Fruit fly (Drosophila melanogaster) whole organism, embryonic: ENCODE data around the gene Vti1a.

Experiments
- Blimp-1 ChIP-seq: fragments of 200-800 bp; sonication (Bioruptor generic); optimal IDR thresholded peaks from 3 replicates; lab custom pipeline; 2018; ENCODE audit warnings: missing biosample characterization, missing genetic modification characterization, mild to moderate bottlenecking, moderate library complexity, missing genetic modification reagents
- CG10274 ChIP-seq: fragments of 200-800 bp; sonication (Bioruptor generic); optimal IDR thresholded peaks from 3 replicates; lab custom pipeline; 2017; ENCODE audit warnings: missing biosample characterization, mild to moderate bottlenecking, missing genetic modification characterization
- CG10565 ChIP-seq: fragments of 200-800 bp; sonication (Bioruptor generic); optimal IDR thresholded peaks from 3 replicates; lab custom pipeline; 2016; ENCODE audit warnings: missing biosample characterization, mild to moderate bottlenecking, missing genetic modification characterization
- CG11247 ChIP-seq: fragments of 200-800 bp; sonication (Bioruptor generic); IDR thresholded peaks from 2 replicates; pipeline ENCODE4 v1.3.6; 2022; ENCODE audit warnings: missing biosample characterization, missing genetic modification characterization
- CG11504 ChIP-seq: fragments of 200-800 bp; sonication (Bioruptor generic); optimal IDR thresholded peaks from 3 replicates; lab custom pipeline; 2019; ENCODE audit warnings: missing biosample characterization, mild to moderate bottlenecking, missing genetic modification characterization, moderate library complexity
- CG12219 ChIP-seq: fragments of 200-800 bp; sonication (Bioruptor generic); optimal IDR thresholded peaks from 3 replicates; lab custom pipeline; 2018; ENCODE audit warnings: missing biosample characterization, mild to moderate bottlenecking, missing genetic modification characterization
- CG12659 ChIP-seq: fragments of 200-800 bp; sonication (Bioruptor generic); optimal IDR thresholded peaks from 3 replicates; lab custom pipeline; 2017; ENCODE audit warnings: mild to moderate bottlenecking, missing biosample characterization, missing genetic modification reagents, missing genetic modification characterization
- CG12769 ChIP-seq: fragments of 200-800 bp; sonication (Bioruptor generic); optimal IDR thresholded peaks from 2 replicates; lab custom pipeline; 2019; ENCODE audit warnings: missing biosample characterization, mild to moderate bottlenecking, missing genetic modification characterization, moderate library complexity
- CG14441 ChIP-seq: fragments of 200-800 bp; sonication (Bioruptor generic); IDR thresholded peaks from 2 replicates; pipeline ENCODE4 v1.3.6; 2022; ENCODE audit warnings: missing biosample characterization, missing genetic modification characterization
- CG15269 ChIP-seq: fragments of 200-800 bp; sonication (Bioruptor generic); optimal IDR thresholded peaks from 2 replicates; lab custom pipeline; 2018; ENCODE audit warnings: missing biosample characterization, mild to moderate bottlenecking, missing genetic modification characterization, moderate library complexity
- CG17186 ChIP-seq: fragments of 200-800 bp; sonication (Bioruptor generic); optimal IDR thresholded peaks from 3 replicates; lab custom pipeline; 2017; ENCODE audit warnings: missing biosample characterization, missing genetic modification reagents, missing genetic modification characterization
- CG18599 ChIP-seq: fragments of 200-800 bp; sonication (Bioruptor generic); optimal IDR thresholded peaks from 3 replicates; lab custom pipeline; 2017; ENCODE audit warnings: missing biosample characterization, missing genetic modification characterization, mild to moderate bottlenecking, moderate library complexity, missing genetic modification reagents
- CG2712 ChIP-seq: fragments of 200-800 bp; optimal IDR thresholded peaks from 3 replicates; lab custom pipeline; 2019; ENCODE audit warnings: missing biosample characterization, mild to moderate bottlenecking, missing genetic modification characterization, moderate library complexity
- CG2875 ChIP-seq: fragments of 200-800 bp; sonication (Bioruptor generic); optimal IDR thresholded peaks from 2 replicates; lab custom pipeline; 2017; ENCODE audit warnings: missing biosample characterization, mild to moderate bottlenecking, missing genetic modification characterization, missing genetic modification reagents
- CG31365 ChIP-seq: fragments of 200-800 bp; sonication (Bioruptor generic); optimal IDR thresholded peaks from 2 replicates; lab custom pipeline; 2018; ENCODE audit warnings: missing biosample characterization, mild to moderate bottlenecking, missing genetic modification characterization
- CG32767 ChIP-seq: fragments of 200-800 bp; sonication (Bioruptor generic); IDR thresholded peaks from 2 replicates; pipeline ENCODE4 v1.3.6; 2022; ENCODE audit warnings: missing biosample characterization, missing genetic modification characterization
- CG34422 ChIP-seq: fragments of 200-800 bp; sonication (Bioruptor generic); IDR thresholded peaks from 3 replicates; pipeline ENCODE4 v1.3.6; 2022; ENCODE audit warnings: missing biosample characterization, missing genetic modification characterization
- CG43689 ChIP-seq: fragments of 200-800 bp; sonication (Bioruptor generic); IDR thresholded peaks from 2 replicates; pipeline ENCODE4 v1.3.6; 2022; ENCODE audit warnings: missing biosample characterization, missing genetic modification characterization
- CG4854 ChIP-seq: fragments of 200-800 bp; sonication (Bioruptor generic); optimal IDR thresholded peaks from 2 replicates; lab custom pipeline; 2016; ENCODE audit warnings: missing biosample characterization, missing genetic modification characterization, inconsistent platforms
- CG6765 ChIP-seq: fragments of 200-800 bp; sonication (Bioruptor generic); optimal IDR thresholded peaks from 3 replicates; lab custom pipeline; 2017; ENCODE audit warnings: missing biosample characterization, mild to moderate bottlenecking, missing genetic modification characterization
- CG8290 ChIP-seq, 3 experiments: fragments of 200-800 bp; sonication (Bioruptor generic); optimal IDR thresholded peaks; 2 replicates each; lab custom pipeline; 2016 to 2019; ENCODE audit warnings: missing biosample characterization in 3 of 3, missing genetic modification characterization in 3 of 3, mild to moderate bottlenecking in 2 of 3, moderate library complexity in 1 of 3
- CG8944 ChIP-seq: fragments of 200-800 bp; sonication (Bioruptor generic); optimal IDR thresholded peaks from 3 replicates; lab custom pipeline; 2016; ENCODE audit warnings: missing biosample characterization, missing genetic modification characterization
- CG9727 ChIP-seq: fragments of 200-800 bp; sonication (Bioruptor generic); optimal IDR thresholded peaks from 3 replicates; lab custom pipeline; 2017; ENCODE audit warnings: missing biosample characterization, mild to moderate bottlenecking, missing genetic modification characterization
- CG9932 ChIP-seq: fragments of 200-800 bp; sonication (Bioruptor generic); IDR thresholded peaks from 2 replicates; pipeline ENCODE4 v1.3.6; 2022; ENCODE audit warnings: missing biosample characterization, missing genetic modification characterization
- CoRest ChIP-seq: fragments of 200-800 bp; sonication (Bioruptor generic); optimal IDR thresholded peaks from 3 replicates; lab custom pipeline; 2018; ENCODE audit warnings: missing biosample characterization, mild to moderate bottlenecking, missing genetic modification characterization, moderate library complexity
- Dbx ChIP-seq: fragments of 200-800 bp; sonication (Bioruptor generic); IDR thresholded peaks from 3 replicates; pipeline ENCODE4 v1.3.6; 2022; ENCODE audit warnings: missing biosample characterization, missing genetic modification characterization
- HLH3B ChIP-seq: fragments of 200-800 bp; sonication (Bioruptor generic); IDR thresholded peaks from 2 replicates; pipeline ENCODE4 v1.3.6; 2022; ENCODE audit warnings: missing biosample characterization, missing genetic modification characterization
- Hmr ChIP-seq: fragments of 200-800 bp; sonication (Bioruptor generic); optimal IDR thresholded peaks from 3 replicates; lab custom pipeline; 2017; ENCODE audit warnings: mild to moderate bottlenecking, missing biosample characterization, missing genetic modification reagents, missing genetic modification characterization
- Lim3 ChIP-seq: fragments of 200-800 bp; sonication (Bioruptor generic); IDR thresholded peaks from 2 replicates; pipeline ENCODE4 v1.3.6; 2022; ENCODE audit warnings: missing biosample characterization, missing genetic modification characterization
- NC2β ChIP-seq: fragments of 200-800 bp; sonication (Bioruptor generic); optimal IDR thresholded peaks from 2 replicates; lab custom pipeline; 2016; ENCODE audit warnings: missing biosample characterization, missing genetic modification characterization
- Nf-YC ChIP-seq: fragments of 200-800 bp; optimal IDR thresholded peaks from 3 replicates; lab custom pipeline; 2019; ENCODE audit warnings: missing biosample characterization, mild to moderate bottlenecking, missing genetic modification characterization, moderate library complexity
- Opbp ChIP-seq: fragments of 200-800 bp; sonication (Bioruptor generic); IDR thresholded peaks from 3 replicates; pipeline ENCODE4 v1.3.6; 2022; ENCODE audit warnings: missing biosample characterization, missing genetic modification characterization; ENCODE audit not compliant: partially characterized antibody
- Ptx1 ChIP-seq: fragments of 200-800 bp; sonication (Bioruptor generic); IDR thresholded peaks from 2 replicates; pipeline ENCODE4 v1.3.6; 2022; ENCODE audit warnings: missing biosample characterization, missing genetic modification characterization
- Spps ChIP-seq: fragments of 200-800 bp; sonication (Bioruptor generic); optimal IDR thresholded peaks from 2 replicates; lab custom pipeline; 2018; ENCODE audit warnings: missing biosample characterization, mild to moderate bottlenecking, missing genetic modification characterization
- ap ChIP-seq: fragments of 200-800 bp; sonication (Bioruptor generic); IDR thresholded peaks from 2 replicates; pipeline ENCODE4 v1.3.6; 2022; ENCODE audit warnings: missing biosample characterization, missing genetic modification characterization
- br ChIP-seq: fragments of >200 bp; optimal IDR thresholded peaks from 2 replicates; lab custom pipeline; 2017
- chn ChIP-seq: fragments of 200-800 bp; sonication (Bioruptor generic); optimal IDR thresholded peaks from 2 replicates; lab custom pipeline; 2016; ENCODE audit warnings: missing biosample characterization, missing genetic modification characterization
- corto ChIP-seq: fragments of 200-800 bp; sonication (Bioruptor generic); optimal IDR thresholded peaks from 2 replicates; lab custom pipeline; 2016; ENCODE audit warnings: missing biosample characterization, mild to moderate bottlenecking, missing genetic modification characterization, moderate library complexity
- dati ChIP-seq: fragments of 200-800 bp; sonication (Bioruptor generic); IDR thresholded peaks from 2 replicates; pipeline ENCODE4 v1.3.6; 2022; ENCODE audit warnings: missing biosample characterization, missing genetic modification characterization
- dm ChIP-seq: fragments of 200-800 bp; sonication (Bioruptor generic); optimal IDR thresholded peaks from 3 replicates; lab custom pipeline; 2016; ENCODE audit warnings: missing biosample characterization, missing genetic modification characterization
- h ChIP-seq: fragments of >200 bp; optimal IDR thresholded peaks from 2 replicates; lab custom pipeline; 2017
- mam ChIP-seq: fragments of 200-800 bp; sonication (Bioruptor generic); optimal IDR thresholded peaks from 3 replicates; lab custom pipeline; 2016; ENCODE audit warnings: missing biosample characterization, missing genetic modification characterization
- pb ChIP-seq: fragments of 200-800 bp; sonication (Bioruptor generic); optimal IDR thresholded peaks from 3 replicates; lab custom pipeline; 2016; ENCODE audit warnings: missing biosample characterization, missing genetic modification characterization
- ranshi ChIP-seq: fragments of 200-800 bp; sonication (Bioruptor generic); IDR thresholded peaks from 2 replicates; pipeline ENCODE4 v1.3.6; 2022; ENCODE audit warnings: missing biosample characterization, missing genetic modification characterization
- sc ChIP-seq, 3 experiments: fragments of >200 bp in 2 of 3; fragments of 200-800 bp in 1 of 3; sonication (Bioruptor generic) in 1 of 3; optimal IDR thresholded peaks; 2 replicates in 2 of 3; 3 replicates in 1 of 3; lab custom pipeline; 2017; ENCODE audit warnings: mild to moderate bottlenecking in 1 of 3, missing biosample characterization in 1 of 3, missing genetic modification characterization in 1 of 3, missing genetic modification reagents in 1 of 3
- tna ChIP-seq: fragments of 200-800 bp; sonication (Bioruptor generic); IDR thresholded peaks from 2 replicates; pipeline ENCODE4 v1.3.6; 2022; ENCODE audit warnings: missing biosample characterization, missing genetic modification characterization; ENCODE audit not compliant: partially characterized antibody
- twi ChIP-seq: fragments of 200-800 bp; optimal IDR thresholded peaks from 2 replicates; lab custom pipeline; 2019; ENCODE audit warnings: missing biosample characterization, mild to moderate bottlenecking, missing genetic modification characterization, moderate library complexity
- usp ChIP-seq: fragments of >200 bp; optimal IDR thresholded peaks from 2 replicates; lab custom pipeline; 2017; ENCODE audit warnings: missing biosample characterization, missing genetic modification characterization
- vvl ChIP-seq: fragments of 200-800 bp; sonication (Bioruptor generic); IDR thresholded peaks from 2 replicates; pipeline ENCODE4 v1.3.6; 2022; ENCODE audit warnings: missing biosample characterization, missing genetic modification characterization
- wek ChIP-seq: fragments of 200-800 bp; sonication (Bioruptor generic); optimal IDR thresholded peaks from 3 replicates; lab custom pipeline; 2018; ENCODE audit warnings: missing biosample characterization, mild to moderate bottlenecking, missing genetic modification characterization, moderate library complexity

The Vti1a gene

DNA sequence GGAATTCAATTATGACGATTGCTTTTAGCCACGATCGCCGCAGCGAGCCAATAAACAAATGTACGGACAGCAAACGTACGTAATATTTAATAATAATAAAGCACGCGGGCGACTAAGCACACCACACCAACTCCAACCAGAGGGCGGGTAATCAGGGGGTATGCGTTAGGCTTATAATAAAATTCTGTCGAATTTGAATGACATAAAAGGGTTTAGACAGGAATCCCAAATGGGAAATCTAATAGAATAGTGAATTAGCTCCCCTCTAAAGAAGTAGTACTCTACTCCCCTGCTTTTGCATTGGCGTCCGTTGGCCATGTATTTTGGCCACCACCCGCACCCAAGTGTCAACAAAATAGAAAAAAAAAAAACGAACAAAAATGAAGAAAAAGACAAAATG, 29.7 kb upstream of the Vti1a start (continued):
- TF ChIP-seq CG15269 (peak; percentile 39), ranshi (GFP tag; lab: Robert Waterston, UW) (0 out of 2 replicates have a peak, but pooled peaks have one; percentile 27), CG2875 (no peak), CG14441 (GFP tag; lab: Robert Waterston, UW) (peak; percentile 71), CG43689 (0 out of 2 replicates have a peak, but pooled peaks have one; percentile 20), CG12769 (peak; percentile 3), CoRest (tag; lab: Kevin White, UChicago) (peak; percentile 8), CG10565 (GFP tag; lab: Kevin White, UChicago) (no peak), mam (GFP tag; lab: Kevin White, UChicago) (peak; percentile 7), CG9727 (GFP tag; lab: Kevin White, UChicago) (no peak), tna (no peak), dati (GFP tag; lab: Robert Waterston, UW) (peak; percentile 36; the same call in 1 of the 2 replicates), CG18599 (GFP tag; lab: Kevin White, UChicago) (peak; percentile 33), CG10274 (no peak), Blimp-1 (GFP tag; lab: Kevin White, UChicago) (no peak), Opbp (GFP tag; lab: Robert Waterston, UW) (0 out of 3 replicates have a peak, but pooled peaks have one; percentile 22), Lim3 (GFP tag; lab: Robert Waterston, UW) (no peak), CG9932 (GFP tag; lab: Robert Waterston, UW) (peak; percentile 43; the same call in 1 of the 2 replicates), CG12219 (GFP tag; lab: Kevin White, UChicago) (no peak), ap (GFP tag; lab: Robert Waterston, UW) (0 out of 2 replicates have a peak, but pooled peaks have one; percentile 20), pb (no peak), Nf-YC (tag; lab: Kevin White, UChicago) (no peak), CG4854 (GFP tag; lab: Kevin White, UChicago) (no peak), Dbx (GFP tag; lab: Robert Waterston, UW) (no peak), dm (GFP tag; lab: Kevin White, UChicago) (no peak), CG12659 (GFP tag; lab: Kevin White, UChicago) (no peak), chn (GFP tag; lab: Kevin White, UChicago) (no peak), sc (optimal IDR thresholded peaks at IDR 0.05; lab: Kevin White, UChicago) (no peak), sc (GFP tag; optimal IDR thresholded peaks at IDR 0.05; lab: Kevin White, UChicago) (no peak), wek (no peak), CG32767 (GFP tag; lab: Robert Waterston, UW) (no peak), CG34422 (GFP tag; lab: Robert Waterston, UW) (no peak), CG17186 (GFP tag; lab: Kevin White, UChicago) (no peak), CG8290 (GFP tag; optimal IDR thresholded peaks at IDR 0.05; lab: Kevin White, UChicago) (no peak), CG8290 (tag; optimal IDR thresholded peaks at IDR 0.05; lab: Kevin White, UChicago) (peak in 1 of 2 experiments; percentile 62), CG8944 (no peak), CG6765 (no peak), br (no peak), CG11247 (GFP tag; lab: Robert Waterston, UW) (0 out of 2 replicates have a peak, but pooled peaks have one; percentile 9), Ptx1 (peak; percentile 70), vvl (GFP tag; lab: Robert Waterston, UW) (peak; percentile 57; the same call in 1 of the 2 replicates), CG11504 (tag; lab: Kevin White, UChicago) (peak; percentile 39), Spps (no peak), h (lab: Kevin White, UChicago) (no peak), CG2712 (tag; lab: Kevin White, UChicago) (no peak), NC2β (no peak), twi (tag; lab: Kevin White, UChicago) (no peak), Hmr (GFP tag; lab: Kevin White, UChicago) (no peak), usp (no peak), corto (GFP tag; lab: Kevin White, UChicago) (no peak), HLH3B (GFP tag; lab: Robert Waterston, UW) (peak; percentile 52), CG31365 (tag; lab: Kevin White, UChicago) (no peak)
